Fruit fly (Drosophila melanogaster): ENCODE results near the gene Obp8a.

Obp8a gene

dm6 chrX:9243417-9243884 lies 28.8 kb downstream of the Obp8a start, which contains the start of the genes mxc and Larp7 (continued):
- TF ChIP-seq corto (GFP tag; optimal IDR thresholded peaks at IDR 0.05): no peak
- peak; percentile 24 for TF ChIP-seq ERR (GFP tag; optimal IDR thresholded peaks at IDR 0.05)
- no peak for TF ChIP-seq CG31388 (GFP tag; optimal IDR thresholded peaks at IDR 0.05)
- TF ChIP-seq Hr39 (optimal IDR thresholded peaks at IDR 0.05): no peak
- TF ChIP-seq CG8944 (GFP tag; optimal IDR thresholded peaks at IDR 0.05): peak; percentile 64
- TF ChIP-seq mirr (GFP tag; optimal IDR thresholded peaks at IDR 0.05): no peak
- no peak for TF ChIP-seq dati (GFP tag; IDR thresholded peaks at IDR 0.05)
- TF ChIP-seq grn (GFP tag; optimal IDR thresholded peaks at IDR 0.05): no peak
- no peak for TF ChIP-seq ken (GFP tag; IDR thresholded peaks at IDR 0.05)
- no peak for TF ChIP-seq z (GFP tag; IDR thresholded peaks at IDR 0.05)
- peak; percentile 38; the same call in 1 of the 2 replicates for TF ChIP-seq CG10366 (GFP tag; IDR thresholded peaks at IDR 0.05)
- TF ChIP-seq CG1233 (GFP tag; optimal IDR thresholded peaks at IDR 0.05): no peak
- TF ChIP-seq Neu2 (GFP tag; optimal IDR thresholded peaks at IDR 0.05; ENCODE audit: borderline replicate concordance): no peak
- no peak for TF ChIP-seq CG7745 (tag; optimal IDR thresholded peaks at IDR 0.05)
- TF ChIP-seq knrl (GFP tag; IDR thresholded peaks at IDR 0.05; ENCODE audit: partially characterized antibody): peak; percentile 91
- TF ChIP-seq pita (GFP tag; optimal IDR thresholded peaks at IDR 0.05): no peak
- peak; percentile 48 for TF ChIP-seq her (GFP tag; optimal IDR thresholded peaks at IDR 0.05)
- peak; percentile 2 for TF ChIP-seq Nf-YB (GFP tag; optimal IDR thresholded peaks at IDR 0.05)
- no peak for TF ChIP-seq Vsx1 (GFP tag; optimal IDR thresholded peaks at IDR 0.05)
- TF ChIP-seq CG11093 (GFP tag; IDR thresholded peaks at IDR 0.05): no peak; the same call in 2 of the 3 replicates
- TF ChIP-seq CG30020 (tag; optimal IDR thresholded peaks at IDR 0.05): peak; percentile 58
- no peak for TF ChIP-seq CG8281 (tag; optimal IDR thresholded peaks at IDR 0.05)
- TF ChIP-seq kay (GFP tag; optimal IDR thresholded peaks at IDR 0.05): peak; percentile 14
- TF ChIP-seq CG12155 (GFP tag; optimal IDR thresholded peaks at IDR 0.05): peak; percentile 65
- peak; percentile 72 for TF ChIP-seq slbo (GFP tag; IDR thresholded peaks at IDR 0.05)
- peak; percentile 71; the same call in 2 of the 3 replicates for TF ChIP-seq Opbp (GFP tag; IDR thresholded peaks at IDR 0.05; ENCODE audit: partially characterized antibody)
- peak; percentile 68; the same call in 3 of the 4 replicates for TF ChIP-seq Gug (GFP tag; IDR thresholded peaks at IDR 0.05)
- TF ChIP-seq D19A (tag; optimal IDR thresholded peaks at IDR 0.05): no peak
- TF ChIP-seq Side (GFP tag; optimal IDR thresholded peaks at IDR 0.05): peak; percentile 61
- no peak for TF ChIP-seq Asciz (GFP tag; optimal IDR thresholded peaks at IDR 0.05)
- no peak for TF ChIP-seq Drgx (GFP tag; IDR thresholded peaks at IDR 0.05)
- TF ChIP-seq CG4707 (GFP tag; optimal IDR thresholded peaks at IDR 0.05): no peak
- TF ChIP-seq hbn (GFP tag; IDR thresholded peaks at IDR 0.05; ENCODE audit: partially characterized antibody): peak; percentile 86
- no peak for TF ChIP-seq ewg (GFP tag; optimal IDR thresholded peaks at IDR 0.05)
- TF ChIP-seq row (GFP tag; IDR thresholded peaks at IDR 0.05): peak; percentile 91
- no peak for TF ChIP-seq Trl (optimal IDR thresholded peaks at IDR 0.05)
- TF ChIP-seq Trl (GFP tag; optimal IDR thresholded peaks at IDR 0.05): peak; percentile 75
- peak; percentile 49; the same call in 1 of the 2 replicates for TF ChIP-seq CG14014 (GFP tag; IDR thresholded peaks at IDR 0.05)
- TF ChIP-seq Atf6 (GFP tag; IDR thresholded peaks at IDR 0.05): peak; percentile 40; the same call in 1 of the 2 replicates
- TF ChIP-seq trem (tag; optimal IDR thresholded peaks at IDR 0.05): peak; percentile 68
- no peak for TF ChIP-seq pros (GFP tag; optimal IDR thresholded peaks at IDR 0.05)
- no peak for TF ChIP-seq CG3407 (GFP tag; optimal IDR thresholded peaks at IDR 0.05)
- peak; percentile 65 for TF ChIP-seq pzg (GFP tag; optimal IDR thresholded peaks at IDR 0.05)
- TF ChIP-seq Abd-B (GFP tag; optimal IDR thresholded peaks at IDR 0.05): peak; percentile 66
- peak; percentile 70 for TF ChIP-seq CG13624 (GFP tag; optimal IDR thresholded peaks at IDR 0.05)
- TF ChIP-seq CG12942 (GFP tag; optimal IDR thresholded peaks at IDR 0.05): peak; percentile 25
- TF ChIP-seq CG18619 (GFP tag; optimal IDR thresholded peaks at IDR 0.05): peak; percentile 43
- TF ChIP-seq CG9876 (GFP tag; optimal IDR thresholded peaks at IDR 0.05): peak; percentile 39
- peak; percentile 58; the same call in 1 of the 3 replicates for TF ChIP-seq Dbx (GFP tag; IDR thresholded peaks at IDR 0.05)
- peak; percentile 49 for TF ChIP-seq bigmax (GFP tag; optimal IDR thresholded peaks at IDR 0.05)
- peak; percentile 82 for TF ChIP-seq Doc3 (GFP tag; IDR thresholded peaks at IDR 0.05; ENCODE audit: partially characterized antibody)

Measured in whole organism, embryonic.